Worm (Caenorhabditis elegans): ENCODE data around the gene F28C10.1.

Gene F28C10.1

DNA sequence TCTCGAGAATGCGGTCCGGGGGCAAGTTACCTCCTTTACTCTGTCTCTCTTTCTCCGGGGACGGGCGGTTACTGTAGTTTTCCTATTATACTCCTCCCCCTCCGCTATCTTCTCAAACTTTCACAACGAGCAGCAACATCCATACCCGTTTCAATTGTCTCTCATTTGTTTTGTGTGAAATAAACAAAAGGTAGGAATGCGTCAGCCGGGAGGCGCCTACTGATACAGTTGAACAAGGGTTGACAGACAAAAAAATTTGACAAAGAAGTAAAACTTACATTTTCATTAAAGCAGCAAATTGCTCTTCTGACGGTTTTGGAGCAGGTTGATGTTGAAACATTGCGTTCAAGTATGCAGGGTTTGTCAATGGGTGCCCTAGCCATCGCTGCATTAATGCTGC is 37.9 kb upstream of the F28C10.1 start:
- TF ChIP-seq nfya-1 (tag; optimal IDR thresholded peaks at IDR 0.05): no peak
- no peak for TF ChIP-seq rnt-1 (tag; optimal IDR thresholded peaks at IDR 0.05)
- TF ChIP-seq Y22D7AL.16 (tag; optimal IDR thresholded peaks at IDR 0.05): no peak
- no peak for TF ChIP-seq tbx-7 (tag; optimal IDR thresholded peaks at IDR 0.05)
- no peak for TF ChIP-seq ztf-16 (tag; optimal IDR thresholded peaks at IDR 0.05)
- TF ChIP-seq lim-6 (tag; optimal IDR thresholded peaks at IDR 0.05): no peak
- TF ChIP-seq ceh-2 (tag; optimal IDR thresholded peaks at IDR 0.05): no peak
- TF ChIP-seq tbx-2 (tag; optimal IDR thresholded peaks at IDR 0.05): no peak
- no peak for TF ChIP-seq pqm-1 (tag; optimal IDR thresholded peaks at IDR 0.05)
- TF ChIP-seq pha-2 (tag; optimal IDR thresholded peaks at IDR 0.05): no peak
- no peak for TF ChIP-seq dmd-4 (tag; optimal IDR thresholded peaks at IDR 0.05; ENCODE audit: borderline replicate concordance)
- TF ChIP-seq ets-4 (tag; optimal IDR thresholded peaks at IDR 0.05): no peak
- TF ChIP-seq elt-2 (tag; optimal IDR thresholded peaks at IDR 0.05): no peak

DNA sequence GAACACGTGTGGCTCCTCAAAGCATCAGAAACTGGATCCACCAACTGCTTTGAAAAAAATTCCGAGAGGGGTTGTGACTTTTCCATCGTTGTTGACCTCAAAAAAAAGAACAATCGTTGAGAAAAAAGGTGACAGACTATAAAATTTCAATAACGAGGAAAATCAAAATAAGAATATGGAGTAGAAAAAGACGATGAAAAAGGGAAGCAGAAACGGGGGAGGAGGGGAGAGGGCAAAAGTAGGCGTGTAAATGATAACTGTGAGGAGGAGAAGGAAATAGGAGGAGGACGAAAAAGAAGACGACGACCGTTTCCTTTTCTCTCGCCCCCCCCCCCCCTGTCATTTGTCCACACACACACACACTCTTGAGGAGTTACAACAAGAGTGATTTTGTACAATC is 36.1 kb upstream of the F28C10.1 start, which contains the start of gene B0310.2:
Gene B0310.2 (minus strand): TSS at position 101 of the 400 bp plus-strand sequence.
- TF ChIP-seq F13H6.1 (tag; optimal IDR thresholded peaks at IDR 0.05) (no peak), hlh-30 (tag; optimal IDR thresholded peaks at IDR 0.05; ENCODE audit: insufficient read depth) (no peak), ceh-14 (tag; optimal IDR thresholded peaks at IDR 0.05) (no peak), hlh-6 (tag; optimal IDR thresholded peaks at IDR 0.05) (no peak), che-1 (tag; optimal IDR thresholded peaks at IDR 0.05) (no peak), madf-2 (tag; optimal IDR thresholded peaks at IDR 0.05) (no peak)

DNA sequence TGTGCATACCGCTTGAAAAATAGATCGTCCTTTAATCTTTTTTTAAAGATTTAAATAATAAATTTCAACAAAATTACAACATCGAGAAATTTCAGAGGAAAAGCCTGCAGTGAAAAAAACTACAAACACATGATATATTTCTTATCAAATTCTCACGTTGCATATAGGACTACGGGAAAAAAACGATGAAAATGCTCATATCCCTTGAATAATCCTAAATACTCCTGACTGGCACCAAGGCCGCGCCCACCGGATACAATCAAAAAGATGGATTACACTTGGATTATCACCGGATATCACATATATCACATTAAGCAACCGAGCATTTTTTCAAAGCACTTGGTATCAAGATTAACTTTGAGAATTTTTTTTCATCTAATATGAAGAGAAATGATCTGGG is 28.9 kb upstream of the F28C10.1 start:
- no peak for TF ChIP-seq pqm-1 (tag; optimal IDR thresholded peaks at IDR 0.05)
- TF ChIP-seq pros-1 (tag; optimal IDR thresholded peaks at IDR 0.05): no peak
- no peak for TF ChIP-seq ceh-19 (GFP tag; optimal IDR thresholded peaks at IDR 0.05)
- TF ChIP-seq unc-55 (GFP tag; optimal IDR thresholded peaks at IDR 0.05): no peak
- TF ChIP-seq gmeb-2 (tag; optimal IDR thresholded peaks at IDR 0.05): no peak
- no peak for TF ChIP-seq dve-1 (tag; optimal IDR thresholded peaks at IDR 0.05)
- no peak for TF ChIP-seq pag-3 (tag; optimal IDR thresholded peaks at IDR 0.05; ENCODE audit: borderline replicate concordance)
- TF ChIP-seq ttx-3 (tag; optimal IDR thresholded peaks at IDR 0.05): no peak
- no peak for TF ChIP-seq pax-1 (tag; optimal IDR thresholded peaks at IDR 0.05)
- no peak for TF ChIP-seq unc-42 (tag; optimal IDR thresholded peaks at IDR 0.05)
- no peak for TF ChIP-seq ceh-24 (tag; optimal IDR thresholded peaks at IDR 0.05)
- TF ChIP-seq nfya-1 (tag; optimal IDR thresholded peaks at IDR 0.05): no peak

DNA sequence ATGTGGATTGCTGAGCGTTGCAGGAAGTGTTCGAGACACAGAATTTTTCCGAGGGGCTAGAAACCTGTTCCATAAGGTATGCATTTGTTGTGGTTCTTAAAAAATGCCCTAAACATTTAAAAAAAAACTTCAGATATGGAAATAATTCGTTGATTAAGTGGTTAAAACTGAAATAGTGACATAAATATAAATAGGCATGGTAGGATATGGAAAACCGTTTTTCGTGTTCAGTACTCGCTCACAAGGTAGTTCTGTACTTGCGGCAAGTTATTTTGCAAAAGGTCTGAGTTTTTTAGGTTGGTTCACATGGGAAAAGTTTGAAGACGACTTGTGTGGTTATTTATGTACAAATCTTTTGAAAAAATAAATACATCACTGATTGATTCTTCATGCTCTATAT is 22.0 kb upstream of the F28C10.1 start, which contains the start of gene B0310.3:
Gene B0310.3 (minus strand): TSS at position 101 of the 400 bp plus-strand sequence.
- TF ChIP-seq unc-55 (GFP tag; optimal IDR thresholded peaks at IDR 0.05) (no peak), unc-42 (tag; optimal IDR thresholded peaks at IDR 0.05) (no peak), tbx-7 (tag; optimal IDR thresholded peaks at IDR 0.05) (no peak), lim-6 (tag; optimal IDR thresholded peaks at IDR 0.05) (no peak), nfya-1 (tag; optimal IDR thresholded peaks at IDR 0.05) (no peak), ama-1 (optimal IDR thresholded peaks at IDR 0.05) (no peak), elt-2 (tag; optimal IDR thresholded peaks at IDR 0.05) (no peak), sdc-2 (tag; optimal IDR thresholded peaks at IDR 0.05) (no peak), pha-4 (tag; optimal IDR thresholded peaks at IDR 0.05) (no peak), nhr-11 (tag; optimal IDR thresholded peaks at IDR 0.05) (no peak), npax-4 (tag; optimal IDR thresholded peaks at IDR 0.05) (no peak), elt-4 (tag; optimal IDR thresholded peaks at IDR 0.05) (no peak), dmd-4 (tag; optimal IDR thresholded peaks at IDR 0.05; ENCODE audit: borderline replicate concordance) (no peak), rnt-1 (tag; optimal IDR thresholded peaks at IDR 0.05) (no peak)

DNA sequence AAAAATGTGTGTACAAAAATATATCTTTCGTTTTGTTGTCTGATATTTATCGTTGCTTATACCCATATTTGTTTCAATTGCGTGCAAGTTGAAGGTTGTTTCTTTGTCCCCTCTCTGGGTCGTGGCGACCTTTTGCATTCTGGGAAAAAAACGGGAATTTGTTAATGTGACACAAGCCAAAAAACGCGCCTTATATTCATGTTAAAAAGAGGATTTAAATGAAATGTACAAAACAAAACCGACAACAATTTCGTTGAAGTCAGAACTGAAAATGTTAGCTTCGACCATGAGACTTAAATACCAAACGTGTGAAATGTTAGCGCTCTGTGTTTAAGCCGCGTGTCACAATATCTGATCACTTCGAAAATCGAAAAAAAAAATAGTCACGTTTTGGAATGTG is 18.4 kb upstream of the F28C10.1 start:
- TF ChIP-seq ets-4 (tag; optimal IDR thresholded peaks at IDR 0.05): no peak
- no peak for TF ChIP-seq hlh-30 (tag; optimal IDR thresholded peaks at IDR 0.05; ENCODE audit: insufficient read depth)
- TF ChIP-seq ceh-2 (tag; optimal IDR thresholded peaks at IDR 0.05): no peak

Data from whole organism, late embryonic.